Worm (Caenorhabditis elegans) whole organism, midembryonic: ENCODE data around the gene lbp-7.

Source experiments
- T22C8.4 ChIP-seq: fragments of 200-800 bp; sonication (Bioruptor generic); IDR thresholded peaks from 2 replicates; pipeline ENCODE4 v1.3.6; 2022; ENCODE audit warnings: missing genetic modification characterization, missing compliant biosample characterization
- cog-1 ChIP-seq: sonication (generic microtip); optimal IDR thresholded peaks from 2 replicates; lab custom pipeline; 2016; ENCODE audit warnings: missing genetic modification characterization, missing compliant biosample characterization
- flt-1 ChIP-seq: fragments of 200-800 bp; sonication (Bioruptor generic); IDR thresholded peaks from 2 replicates; pipeline ENCODE4 v1.3.6; 2022; ENCODE audit warnings: missing genetic modification characterization, missing compliant biosample characterization
- klf-2 ChIP-seq: fragments of 200-800 bp; sonication (Bioruptor generic); conservative IDR thresholded peaks from 2 replicates; pipeline ENCODE4 v1.3.6; 2022; ENCODE audit warnings: missing genetic modification reagents, missing genetic modification characterization, missing compliant biosample characterization
- ref-1 ChIP-seq: fragments of 200-800 bp; sonication (Bioruptor generic); conservative IDR thresholded peaks from 2 replicates; pipeline ENCODE4 v1.3.6; 2022; ENCODE audit warnings: missing genetic modification reagents, missing genetic modification characterization, missing compliant biosample characterization
- ztf-23 ChIP-seq: fragments of 200-800 bp; sonication (Bioruptor generic); IDR thresholded peaks from 2 replicates; pipeline ENCODE4 v1.3.6; 2022; ENCODE audit warnings: missing genetic modification reagents, missing genetic modification characterization, missing compliant biosample characterization
- ztf-29 ChIP-seq: fragments of 200-800 bp; sonication (Bioruptor generic); IDR thresholded peaks from 2 replicates; pipeline ENCODE4 v1.3.6; 2022; ENCODE audit warnings: missing genetic modification reagents, missing genetic modification characterization, missing compliant biosample characterization

DNA sequence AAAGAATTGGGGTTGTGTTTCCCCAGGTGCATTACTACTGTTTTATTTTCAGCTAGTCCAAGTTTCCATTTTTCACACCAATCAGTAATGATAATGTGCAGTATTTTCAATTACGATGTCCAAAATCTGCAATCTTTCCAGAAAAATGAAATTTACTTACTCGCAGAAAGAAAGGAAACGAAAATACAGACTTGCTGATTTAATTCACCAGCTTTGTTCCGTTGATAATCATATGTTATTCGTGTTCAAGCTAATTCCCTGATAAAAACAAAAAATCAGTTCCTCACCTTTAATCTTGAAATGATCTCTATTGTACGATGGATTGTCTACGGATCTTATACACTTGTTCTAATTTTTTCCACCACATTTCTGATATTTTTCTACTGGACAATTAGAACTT is 44.5 kb downstream of the lbp-7 start, which contains the start of gene srxa-11:
- TF ChIP-seq ztf-23 (GFP tag; lab: Robert Waterston, UW) (no peak), flt-1 (GFP tag; lab: Robert Waterston, UW) (no peak), ref-1 (GFP tag; lab: Robert Waterston, UW) (no peak), cog-1 (tag; lab: Kevin White, UChicago) (no peak), T22C8.4 (GFP tag; lab: Robert Waterston, UW) (no peak), ztf-29 (no peak), klf-2 (no peak)
